Worm (Caenorhabditis elegans) whole organism, L1 larva: ENCODE results near the gene ilkp-1.

Source experiments
- egl-27 ChIP-seq, 2 experiments: fragments of 150-350 bp in 1 of 2; sonication (generic microtip); optimal IDR thresholded peaks; 3 replicates each; lab custom pipeline; 2017 to 2018; ENCODE audit warnings: missing biosample characterization in 2 of 2, missing genetic modification characterization in 2 of 2, missing genetic modification reagents in 2 of 2
- mep-1 ChIP-seq: fragments of 150-350 bp; optimal IDR thresholded peaks from 2 replicates; lab custom pipeline; 2014; ENCODE audit warnings: missing biosample characterization, missing genetic modification characterization
- nhr-12 ChIP-seq: sonication (generic microtip); optimal IDR thresholded peaks from 2 replicates; lab custom pipeline; 2017; ENCODE audit warnings: missing biosample characterization, missing genetic modification characterization
- tbx-2 ChIP-seq: sonication (generic microtip); optimal IDR thresholded peaks from 2 replicates; lab custom pipeline; 2016; ENCODE audit warnings: missing genetic modification characterization, missing compliant biosample characterization

ce11 chrII:11096233-11096632, 46.2 kb downstream of the ilkp-1 start, which contains the start of gene nbs-1:
- TF ChIP-seq tbx-2 (no peak), nhr-12 (tag; lab: Kevin White, UChicago) (no peak), mep-1 (tag; lab: Kevin White, UChicago) (no peak), egl-27 (tag; optimal IDR thresholded peaks at IDR 0.05; lab: Kevin White, UChicago) (no peak)
